Worm (Caenorhabditis elegans): Measurements from ENCODE around the gene C01G10.17.
"Not testable (repeated sequence)": the region's sequence is repeated elsewhere in the genome, so short reads cannot be mapped to it uniquely, and the experiment has no call there.

Gene C01G10.17

ce11 chrV:15089438-15089837 is 1.1 kb upstream of the C01G10.17 start, which contains the start of the genes C01G10.5 and C01G10.4:
TSS of gene C01G10.5 (minus strand) at chrV:15089538.
TSS of gene C01G10.4 (plus strand) at chrV:15089740.
- TF ChIP-seq W03F9.2 (tag; optimal IDR thresholded peaks at IDR 0.05) (no peak), dao-5 (tag; optimal IDR thresholded peaks at IDR 0.05) (no peak), him-1 (tag; optimal IDR thresholded peaks at IDR 0.05) (no peak)

DNA sequence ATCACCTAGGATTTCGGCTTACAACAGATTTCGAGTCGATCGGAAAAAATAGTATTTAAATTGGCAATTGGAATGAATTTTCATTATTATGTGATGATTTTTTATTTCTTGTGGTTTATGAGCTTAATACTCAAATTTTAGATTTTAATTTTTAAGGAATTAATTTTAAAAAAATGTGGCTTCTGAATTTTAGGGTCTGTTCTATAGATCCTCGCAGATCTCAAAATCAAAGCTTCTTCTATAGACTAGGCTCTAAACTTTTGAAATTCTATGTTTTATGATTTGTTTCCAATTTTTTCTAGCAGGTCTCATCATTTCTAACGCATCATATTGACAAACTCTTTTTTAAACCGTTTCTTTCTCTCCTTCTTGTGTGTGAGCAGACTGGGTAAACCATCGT is 2.1 kb downstream of the C01G10.17 start, which contains the start of gene txt-12:
Gene txt-12 (plus strand): TSS at position 301 of the 400 bp plus-strand sequence.
- no peak for TF ChIP-seq him-1 (tag; optimal IDR thresholded peaks at IDR 0.05)
- no peak for TF ChIP-seq W03F9.2 (tag; optimal IDR thresholded peaks at IDR 0.05)
- TF ChIP-seq dao-5 (tag; optimal IDR thresholded peaks at IDR 0.05): no peak

- TF ChIP-seq W03F9.2 (tag; optimal IDR thresholded peaks at IDR 0.05) (no peak), dao-5 (tag; optimal IDR thresholded peaks at IDR 0.05) (no peak), him-1 (tag; optimal IDR thresholded peaks at IDR 0.05) (no peak)
Observed at ce11 chrV:15094749-15095148, 4.2 kb downstream of the C01G10.17 start, which contains the start of gene srx-78. TSS of gene srx-78 (plus strand) at chrV:15095049.

ce11 chrV:15099447-15099846 is 8.9 kb downstream of the C01G10.17 start, which contains the start of gene C01G10.1:
TSS of gene C01G10.1 (plus strand) at chrV:15099747.
- TF ChIP-seq W03F9.2 (tag; optimal IDR thresholded peaks at IDR 0.05): no peak
- TF ChIP-seq dao-5 (tag; optimal IDR thresholded peaks at IDR 0.05): no peak
- no peak for TF ChIP-seq him-1 (tag; optimal IDR thresholded peaks at IDR 0.05)

ce11 chrV:15105893-15106598 is 15.5 kb downstream of the C01G10.17 start, which contains the start of gene C01G10.14:
TSS of gene C01G10.14 (minus strand) at chrV:15105943.
- not testable (repeated sequence) for TF ChIP-seq W03F9.2, him-1, dao-5 (tag; optimal IDR thresholded peaks at IDR 0.05)

DNA sequence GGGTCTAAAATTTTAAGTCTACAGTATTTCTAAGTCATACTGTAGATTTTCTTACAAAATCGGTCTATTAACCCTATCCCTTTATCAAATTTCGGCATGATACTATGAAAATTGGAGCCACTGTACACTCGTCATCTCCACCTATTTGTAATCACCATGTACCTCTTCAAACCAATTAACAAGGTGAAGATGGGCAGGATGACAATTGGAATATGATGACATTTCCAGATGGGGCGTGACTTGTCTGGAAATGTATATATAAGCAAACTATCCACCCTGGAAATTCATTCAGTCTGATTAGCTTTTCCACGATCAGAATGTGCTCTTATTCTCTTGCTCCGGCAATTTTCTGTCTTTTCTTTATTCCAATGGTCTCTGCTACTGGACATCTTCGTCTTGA is 18.7 kb downstream of the C01G10.17 start, which contains the start of gene Y75B12A.2:
Gene Y75B12A.2 (plus strand): TSS at position 301 of the 400 bp plus-strand sequence.
- TF ChIP-seq W03F9.2 (tag; optimal IDR thresholded peaks at IDR 0.05) (no peak), dao-5 (tag; optimal IDR thresholded peaks at IDR 0.05) (no peak), him-1 (tag; optimal IDR thresholded peaks at IDR 0.05) (no peak)

ce11 chrV:15111660-15112059 is 21.1 kb downstream of the C01G10.17 start, which contains the start of gene T01G5.7:
TSS of gene T01G5.7 (plus strand) at chrV:15111960.
- TF ChIP-seq W03F9.2 (tag; optimal IDR thresholded peaks at IDR 0.05) (no peak), dao-5 (tag; optimal IDR thresholded peaks at IDR 0.05) (no peak), him-1 (tag; optimal IDR thresholded peaks at IDR 0.05) (no peak)

DNA sequence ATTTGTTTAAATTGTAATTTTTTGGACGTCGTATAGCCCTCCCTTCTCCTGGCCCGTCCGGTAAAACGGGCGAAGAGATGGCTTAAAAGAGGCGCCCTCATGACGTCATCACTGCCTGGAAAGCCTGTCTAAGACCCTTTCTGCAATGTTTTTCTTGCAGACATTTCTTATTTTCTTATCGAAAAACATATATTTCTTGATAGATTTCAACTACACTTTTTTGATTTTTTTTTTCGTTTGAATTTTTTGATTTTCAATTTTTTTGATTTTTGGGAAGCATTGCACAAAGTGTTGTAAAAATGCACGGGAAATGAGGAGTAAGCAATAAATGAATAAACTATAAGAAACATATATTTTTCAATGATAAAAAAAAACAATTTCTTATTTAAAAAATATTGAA is 23.4 kb downstream of the C01G10.17 start, which contains the start of gene T01G5.6:
Gene T01G5.6 (minus strand): TSS at position 101 of the 400 bp plus-strand sequence.
- TF ChIP-seq him-1 (tag; optimal IDR thresholded peaks at IDR 0.05) (no peak), dao-5 (tag; optimal IDR thresholded peaks at IDR 0.05) (no peak), W03F9.2 (tag; optimal IDR thresholded peaks at IDR 0.05) (no peak)

- TF ChIP-seq dao-5, him-1, W03F9.2 (tag; optimal IDR thresholded peaks at IDR 0.05): not testable (repeated sequence)
Observed at ce11 chrV:15115968-15116367, 25.4 kb downstream of the C01G10.17 start, which contains the start of gene T01G5.8. TSS of gene T01G5.8 (plus strand) at chrV:15116268.

ce11 chrV:15119517-15119916 is 29.0 kb downstream of the C01G10.17 start, which contains the start of gene flor-1:
TSS of gene flor-1 (minus strand) at chrV:15119617.
- TF ChIP-seq him-1 (tag; optimal IDR thresholded peaks at IDR 0.05) (no peak), dao-5 (tag; optimal IDR thresholded peaks at IDR 0.05) (no peak), W03F9.2 (tag; optimal IDR thresholded peaks at IDR 0.05) (no peak)

DNA sequence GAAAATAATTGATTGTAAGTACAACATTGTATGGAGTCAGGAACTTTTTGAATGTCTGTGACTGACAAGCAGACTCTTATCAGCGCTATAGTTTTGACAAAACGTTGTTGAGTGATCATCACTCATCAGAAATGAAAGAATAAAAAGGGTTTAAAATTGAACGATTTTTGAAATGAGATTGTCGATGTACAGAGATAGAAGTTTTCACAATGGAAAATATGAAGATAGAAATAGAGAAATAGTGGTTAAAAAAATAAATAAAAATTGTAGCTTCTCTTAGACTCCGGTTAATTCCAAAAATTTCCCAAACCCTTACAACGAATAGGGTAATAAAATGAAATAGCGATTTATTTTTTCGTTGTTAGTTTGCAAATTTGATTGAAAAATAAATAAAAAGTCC is 34.6 kb downstream of the C01G10.17 start, which contains the start of gene ugt-30:
Gene ugt-30 (minus strand): TSS at position 101 of the 400 bp plus-strand sequence.
- not testable (repeated sequence) for TF ChIP-seq him-1, W03F9.2, dao-5 (tag; optimal IDR thresholded peaks at IDR 0.05)

- TF ChIP-seq W03F9.2 (tag; optimal IDR thresholded peaks at IDR 0.05) (no peak), him-1 (tag; optimal IDR thresholded peaks at IDR 0.05) (no peak), dao-5 (tag; optimal IDR thresholded peaks at IDR 0.05) (no peak)
Observed at ce11 chrV:15127413-15127812, 36.9 kb downstream of the C01G10.17 start, which contains the start of gene srj-27. TSS of gene srj-27 (minus strand) at chrV:15127513.

- TF ChIP-seq him-1 (tag; optimal IDR thresholded peaks at IDR 0.05) (no peak), dao-5 (tag; optimal IDR thresholded peaks at IDR 0.05) (no peak), W03F9.2 (tag; optimal IDR thresholded peaks at IDR 0.05) (no peak)
Observed at ce11 chrV:15127955-15128354, 37.4 kb downstream of the C01G10.17 start, which contains the start of gene srr-7. TSS of gene srr-7 (plus strand) at chrV:15128255.

DNA sequence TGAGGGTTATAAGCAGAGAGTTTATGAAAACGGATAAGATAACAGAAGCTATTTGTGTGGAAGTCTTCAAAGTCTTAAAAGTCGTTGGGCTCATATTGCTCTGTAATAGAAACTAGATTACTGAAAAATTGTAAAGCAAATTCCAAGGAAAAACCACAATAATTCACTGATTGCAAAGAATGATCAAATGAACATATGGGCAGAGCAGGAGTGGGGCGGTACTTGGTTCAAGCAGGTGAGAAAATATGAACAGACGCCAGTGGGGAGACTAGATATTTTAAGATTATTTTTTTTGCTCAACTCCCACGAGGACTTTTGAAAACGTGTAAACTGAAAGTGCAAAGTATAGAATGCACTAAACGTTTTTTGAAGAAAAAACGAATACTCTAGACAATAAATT is 41.9 kb downstream of the C01G10.17 start, which contains the start of gene str-171:
Gene str-171 (minus strand): TSS at position 101 of the 400 bp plus-strand sequence.
- TF ChIP-seq him-1 (tag; optimal IDR thresholded peaks at IDR 0.05) (no peak), dao-5 (tag; optimal IDR thresholded peaks at IDR 0.05) (no peak), W03F9.2 (tag; optimal IDR thresholded peaks at IDR 0.05) (no peak)

Data from whole organism, L4/young adult.